Worm (Caenorhabditis elegans): ENCODE measurements around the gene C29E4.9.

DNA sequence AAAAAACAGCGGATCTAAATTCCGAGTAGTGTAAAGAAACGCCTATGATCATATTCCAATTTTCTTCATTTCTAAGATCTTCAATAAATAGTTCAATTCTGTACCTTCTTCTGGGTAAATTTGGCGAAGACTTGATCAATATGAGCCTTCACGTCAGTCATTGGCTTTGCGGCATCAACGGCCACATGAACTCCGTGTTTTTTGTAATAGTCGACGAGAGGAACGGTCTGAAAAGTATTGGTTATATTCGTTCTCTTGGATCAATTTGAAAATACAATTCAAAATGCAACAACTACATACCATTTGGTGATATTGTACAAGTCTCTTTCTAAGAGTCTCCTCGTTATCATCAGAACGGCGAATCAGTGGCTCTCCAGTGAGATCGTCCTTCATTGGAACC is 6.4 kb downstream of the C29E4.9 start:
- no peak for TF ChIP-seq cog-1 (tag; optimal IDR thresholded peaks at IDR 0.05)
- TF ChIP-seq ref-1 (GFP tag; conservative IDR thresholded peaks at IDR 0.05), result no peak
- no peak for TF ChIP-seq flt-1 (GFP tag; IDR thresholded peaks at IDR 0.05)
- no peak for TF ChIP-seq ztf-29 (GFP tag; IDR thresholded peaks at IDR 0.05)
- no peak for TF ChIP-seq T22C8.4 (GFP tag; IDR thresholded peaks at IDR 0.05)
- TF ChIP-seq tab-1 (GFP tag; IDR thresholded peaks at IDR 0.05), result no peak
- no peak for TF ChIP-seq klf-2 (GFP tag; conservative IDR thresholded peaks at IDR 0.05)
- no peak for TF ChIP-seq med-1 (GFP tag; optimal IDR thresholded peaks at IDR 0.05; ENCODE audit: insufficient read depth)
- TF ChIP-seq ztf-23 (GFP tag; IDR thresholded peaks at IDR 0.05), result no peak

Measured in whole organism, midembryonic.